Fruit fly (Drosophila melanogaster): ENCODE results near the gene CG34376.

CG34376 gene

dm6 chr3R:22410537-22411360, 37.1 kb upstream of the CG34376 start, which contains the start of the genes CG13850 and lqfR (continued):
- TF ChIP-seq bcd (GFP tag; optimal IDR thresholded peaks at IDR 0.05) (peak; percentile 84), dan (GFP tag; IDR thresholded peaks at IDR 0.05) (no peak), NFAT (GFP tag; IDR thresholded peaks at IDR 0.05) (peak; percentile 69), aop (GFP tag; IDR thresholded peaks at IDR 0.05) (no peak), HLH3B (GFP tag; IDR thresholded peaks at IDR 0.05) (peak; percentile 57; the same call in 1 of the 2 replicates), lilli (GFP tag; optimal IDR thresholded peaks at IDR 0.05) (peak; percentile 84), sisA (GFP tag; IDR thresholded peaks at IDR 0.05) (peak; percentile 58), CG7556 (GFP tag; optimal IDR thresholded peaks at IDR 0.05) (peak; percentile 81), tin (GFP tag; optimal IDR thresholded peaks at IDR 0.05) (peak; percentile 79), CG30403 (GFP tag; optimal IDR thresholded peaks at IDR 0.05) (peak; percentile 91), ac (GFP tag; optimal IDR thresholded peaks at IDR 0.05) (no peak), CG12659 (GFP tag; optimal IDR thresholded peaks at IDR 0.05) (peak; percentile 88), esg (GFP tag; conservative IDR thresholded peaks at IDR 0.05) (peak; percentile 53; the same call in 1 of the 2 replicates), CG15011 (GFP tag; optimal IDR thresholded peaks at IDR 0.05) (peak; percentile 58), Poxn (GFP tag; IDR thresholded peaks at IDR 0.05) (no peak), Atf6 (GFP tag; IDR thresholded peaks at IDR 0.05) (no peak), MESR4 (GFP tag; optimal IDR thresholded peaks at IDR 0.05) (peak; percentile 28), Hr3 (GFP tag; optimal IDR thresholded peaks at IDR 0.05) (peak; percentile 84), CG12071 (GFP tag; optimal IDR thresholded peaks at IDR 0.05) (no peak), CG9609 (GFP tag; optimal IDR thresholded peaks at IDR 0.05) (peak; percentile 81), dm (GFP tag; optimal IDR thresholded peaks at IDR 0.05) (peak; percentile 80), unc-4 (GFP tag; IDR thresholded peaks at IDR 0.05; ENCODE audit: partially characterized antibody) (no peak), Sox102F (GFP tag; optimal IDR thresholded peaks at IDR 0.05) (no peak), ttk (GFP tag; IDR thresholded peaks at IDR 0.05) (no peak; the same call in 1 of the 2 replicates), HmgD (GFP tag; optimal IDR thresholded peaks at IDR 0.05) (peak; percentile 76), Fer2 (tag; optimal IDR thresholded peaks at IDR 0.05) (peak; percentile 22), btn (GFP tag; optimal IDR thresholded peaks at IDR 0.05) (no peak), chm (GFP tag; IDR thresholded peaks at IDR 0.05) (no peak), run (tag; optimal IDR thresholded peaks at IDR 0.05) (no peak), gt (GFP tag; IDR thresholded peaks at IDR 0.05) (no peak), salm (tag; optimal IDR thresholded peaks at IDR 0.05) (peak; percentile 2), cg (GFP tag; optimal IDR thresholded peaks at IDR 0.05) (no peak), CG5245 (GFP tag; optimal IDR thresholded peaks at IDR 0.05) (peak; percentile 65), dpn (GFP tag; optimal IDR thresholded peaks at IDR 0.05) (peak; percentile 84 to 88), Opbp (GFP tag; IDR thresholded peaks at IDR 0.05; ENCODE audit: partially characterized antibody) (no peak), Dref (GFP tag; IDR thresholded peaks at IDR 0.05) (peak; percentile 36; the same call in 1 of the 2 replicates), slou (GFP tag; optimal IDR thresholded peaks at IDR 0.05) (peak; percentile 47), ro (GFP tag; IDR thresholded peaks at IDR 0.05) (no peak), ssp (GFP tag; IDR thresholded peaks at IDR 0.05) (peak; percentile 33; the same call in 1 of the 2 replicates), Antp (GFP tag; optimal IDR thresholded peaks at IDR 0.05) (peak; percentile 69), CG14441 (GFP tag; IDR thresholded peaks at IDR 0.05) (peak; percentile 43; the same call in 1 of the 2 replicates), CG31224 (GFP tag; IDR thresholded peaks at IDR 0.05) (peak; percentile 41; the same call in 1 of the 2 replicates), CG1529 (GFP tag; optimal IDR thresholded peaks at IDR 0.05) (peak; percentile 44), Tbp (GFP tag; optimal IDR thresholded peaks at IDR 0.05) (peak; percentile 76), CG2202 (tag; optimal IDR thresholded peaks at IDR 0.05) (peak; percentile 6), CG11560 (tag; IDR thresholded peaks at IDR 0.05) (no peak; the same call in 2 of the 3 replicates), CG12299 (tag; optimal IDR thresholded peaks at IDR 0.05) (peak; percentile 40), sc (optimal IDR thresholded peaks at IDR 0.05) (no peak), sc (GFP tag; optimal IDR thresholded peaks at IDR 0.05) (peak; percentile 52), caup (GFP tag; optimal IDR thresholded peaks at IDR 0.05; ENCODE audit: severe bottlenecking) (peak; percentile 80)
